Fruit fly (Drosophila melanogaster): Measurements from ENCODE around the gene Tmem43.

DNA sequence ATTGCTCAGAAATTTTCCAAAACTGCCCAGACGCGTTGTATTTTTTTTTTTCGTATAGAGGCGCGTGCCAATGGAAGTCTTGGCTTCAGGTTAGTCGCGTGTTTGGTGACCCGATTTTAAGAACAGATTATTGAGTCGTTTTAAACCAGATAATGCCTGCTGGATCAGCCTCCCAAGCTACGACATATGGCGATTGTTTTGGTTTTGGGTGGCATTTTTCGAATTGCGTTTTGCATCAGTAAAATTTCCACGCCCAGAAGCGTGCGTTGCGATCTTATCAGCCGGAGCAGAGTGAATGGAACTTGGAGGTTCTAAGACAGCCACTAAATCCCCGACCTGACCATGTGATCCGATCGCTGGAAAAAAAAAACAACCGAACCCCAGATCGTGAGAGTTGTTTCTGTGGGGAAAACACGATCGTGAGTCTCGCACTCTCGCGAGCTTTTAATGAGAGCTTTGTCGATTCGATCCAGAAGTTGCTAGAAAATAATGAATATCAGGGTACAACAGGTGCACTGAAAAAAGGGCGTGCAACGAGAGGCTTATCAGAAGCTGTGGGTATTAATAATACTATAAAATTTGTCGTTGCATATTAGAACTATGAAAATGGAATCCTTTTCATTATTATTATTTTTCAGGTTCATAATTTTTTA is 49.7 kb downstream of the Tmem43 start:
- TF ChIP-seq tj (GFP tag; optimal IDR thresholded peaks at IDR 0.05) (no peak), kay (GFP tag; ENCODE audit: borderline replicate concordance) (peak; percentile 94), pad (GFP tag; optimal IDR thresholded peaks at IDR 0.05) (no peak), cnc (optimal IDR thresholded peaks at IDR 0.05) (no peak), Clk (GFP tag; optimal IDR thresholded peaks at IDR 0.05) (no peak), CG14711 (tag; optimal IDR thresholded peaks at IDR 0.05) (no peak), Hr96 (GFP tag; optimal IDR thresholded peaks at IDR 0.05) (no peak), CG7045 (GFP tag; optimal IDR thresholded peaks at IDR 0.05) (no peak), toe (GFP tag; optimal IDR thresholded peaks at IDR 0.05) (no peak), CG7101 (tag; optimal IDR thresholded peaks at IDR 0.05) (no peak), ovo (GFP tag; optimal IDR thresholded peaks at IDR 0.05) (no peak)

All from whole organism, adult.